Worm (Caenorhabditis elegans) whole organism, early embryonic: ENCODE results near the gene T09B9.1.

ENCODE experiments used
- F13C5.2 ChIP-seq: sonication (generic microtip); optimal IDR thresholded peaks from 2 replicates; lab custom pipeline; 2017; ENCODE audit warnings: mild to moderate bottlenecking, missing genetic modification characterization, inconsistent platforms, missing compliant biosample characterization
- ama-1 ChIP-seq: fragments of 150-350 bp; optimal IDR thresholded peaks from 2 replicates; lab custom pipeline; 2014
- ceh-13 ChIP-seq: fragments of 200-800 bp; sonication (Bioruptor generic); optimal IDR thresholded peaks from 2 replicates; lab custom pipeline; 2018; ENCODE audit warnings: mild to moderate bottlenecking, missing genetic modification characterization, missing compliant biosample characterization
- ceh-36 ChIP-seq: sonication (generic microtip); optimal IDR thresholded peaks from 2 replicates; lab custom pipeline; 2016; ENCODE audit warnings: missing genetic modification characterization, inconsistent platforms, missing compliant biosample characterization
- hmbx-1 ChIP-seq: sonication (generic microtip); optimal IDR thresholded peaks from 2 replicates; lab custom pipeline; 2016; ENCODE audit warnings: mild to moderate bottlenecking, missing genetic modification characterization, missing compliant biosample characterization
- scrt-1 ChIP-seq: fragments of 200-800 bp; sonication (Bioruptor generic); IDR thresholded peaks from 2 replicates; pipeline ENCODE4 v1.3.6; 2022; ENCODE audit warnings: missing genetic modification characterization, missing compliant biosample characterization
- tbx-11 ChIP-seq: fragments of 200-800 bp; sonication (Bioruptor generic); IDR thresholded peaks from 2 replicates; pipeline ENCODE4 v1.3.6; 2022; ENCODE audit warnings: missing genetic modification characterization, missing compliant biosample characterization
- tbx-37 ChIP-seq: fragments of 200-800 bp; sonication (Bioruptor generic); conservative IDR thresholded peaks from 2 replicates; pipeline ENCODE4 v1.3.6; 2022; ENCODE audit warnings: missing genetic modification reagents, missing genetic modification characterization, missing compliant biosample characterization

- TF ChIP-seq ama-1 (lab: Kevin White, UChicago): no peak
- no peak for TF ChIP-seq hmbx-1
- no peak for TF ChIP-seq F13C5.2
- TF ChIP-seq ceh-36: no peak
- TF ChIP-seq scrt-1 (GFP tag; lab: Robert Waterston, UW): no peak
- TF ChIP-seq tbx-11: no peak
- no peak for TF ChIP-seq tbx-37
- TF ChIP-seq ceh-13 (GFP tag; lab: Kevin White, UChicago): no peak
Measured at ce11 chrX:9735479-9735878, 21.6 kb upstream of the T09B9.1 start.
